Worm (Caenorhabditis elegans) whole organism, L4 larva: ENCODE results near the gene C43F9.5.

Experiments
- ces-1 ChIP-seq: fragments of 150-350 bp; sonication (generic microtip); optimal IDR thresholded peaks from 4 replicates; lab custom pipeline; 2014; ENCODE audit warnings: missing biosample characterization, missing genetic modification reagents, missing genetic modification characterization
- fos-1 ChIP-seq: fragments of 150-350 bp; optimal IDR thresholded peaks from 2 replicates; lab custom pipeline; 2014; ENCODE audit warnings: missing biosample characterization, missing genetic modification characterization
- hlh-30 ChIP-seq: sonication (generic microtip); optimal IDR thresholded peaks from 2 replicates; lab custom pipeline; 2017; ENCODE audit warnings: antibody characterized with exemption, mild to moderate bottlenecking, missing genetic modification characterization, missing compliant biosample characterization; ENCODE audit not compliant: insufficient read depth
- lsy-2 ChIP-seq, 2 experiments: fragments of 150-350 bp in 1 of 2; sonication (generic microtip) in 1 of 2; optimal IDR thresholded peaks; 2 replicates each; lab custom pipeline; 2014 to 2017; ENCODE audit warnings: missing biosample characterization in 2 of 2, missing genetic modification characterization in 2 of 2
- unc-39 ChIP-seq: sonication (generic microtip); optimal IDR thresholded peaks from 2 replicates; lab custom pipeline; 2017; ENCODE audit warnings: missing biosample characterization, missing genetic modification characterization

DNA sequence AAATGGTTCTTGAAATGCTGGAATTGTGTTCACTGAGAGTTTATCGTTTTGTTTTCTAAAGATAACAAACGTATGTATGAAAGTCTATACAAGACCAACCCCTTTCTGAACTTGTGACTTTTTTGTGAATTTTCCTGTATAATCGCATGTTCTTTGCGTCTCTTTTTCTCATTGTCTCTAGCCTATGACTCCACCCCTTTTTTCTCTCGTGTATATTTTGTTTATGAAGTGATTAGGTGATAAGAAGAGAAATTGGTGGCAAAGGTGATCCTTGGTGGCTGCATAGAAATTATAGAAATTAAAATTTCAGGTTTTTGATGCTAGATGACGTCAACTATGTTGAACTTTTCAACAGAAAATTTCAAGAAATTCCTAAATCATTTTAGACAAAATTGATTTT is 45.5 kb downstream of the C43F9.5 start, which contains the start of gene T07G12.5:
- no peak for TF ChIP-seq lsy-2 (tag; optimal IDR thresholded peaks at IDR 0.05; lab: Kevin White, UChicago)
- no peak for TF ChIP-seq ces-1 (GFP tag; lab: Kevin White, UChicago)
- peak; percentile 31 for TF ChIP-seq hlh-30 (tag; lab: Kevin White, UChicago)
- TF ChIP-seq fos-1 (tag; lab: Kevin White, UChicago): no peak
- no peak for TF ChIP-seq unc-39 (tag; lab: Kevin White, UChicago)
